Fruit fly (Drosophila melanogaster) whole organism, embryonic: Measurements from ENCODE around the gene mv.

Experiments used
- Awh ChIP-seq: fragments of 200-800 bp; sonication (Bioruptor generic); IDR thresholded peaks from 2 replicates; pipeline ENCODE4, ENCODE4 v1.3.6; 2022; ENCODE audit warnings: missing biosample characterization, missing genetic modification characterization
- B-H1 ChIP-seq: fragments of 200-800 bp; sonication (Bioruptor generic); IDR thresholded peaks from 3 replicates; pipeline ENCODE4 v1.3.6; 2022; ENCODE audit warnings: missing biosample characterization, missing genetic modification characterization
- Bgb ChIP-seq: fragments of 200-800 bp; sonication (Bioruptor generic); IDR thresholded peaks from 2 replicates; pipeline ENCODE4 v1.3.6; 2022; ENCODE audit warnings: missing biosample characterization, missing genetic modification characterization; ENCODE audit not compliant: partially characterized antibody
- CG10654 ChIP-seq: fragments of 200-800 bp; sonication (Bioruptor generic); optimal IDR thresholded peaks from 2 replicates; lab custom pipeline; 2016; ENCODE audit warnings: missing biosample characterization, missing genetic modification characterization
- CG11093 ChIP-seq: fragments of 200-800 bp; sonication (Bioruptor generic); IDR thresholded peaks from 3 replicates; pipeline ENCODE4 v1.3.6; 2022; ENCODE audit warnings: missing biosample characterization, missing genetic modification characterization
- CG11504 ChIP-seq: fragments of 200-800 bp; sonication (Bioruptor generic); optimal IDR thresholded peaks from 3 replicates; lab custom pipeline; 2019; ENCODE audit warnings: missing biosample characterization, mild to moderate bottlenecking, missing genetic modification characterization, moderate library complexity
- CG12769 ChIP-seq: fragments of 200-800 bp; sonication (Bioruptor generic); optimal IDR thresholded peaks from 2 replicates; lab custom pipeline; 2019; ENCODE audit warnings: missing biosample characterization, mild to moderate bottlenecking, missing genetic modification characterization, moderate library complexity
- CG12942 ChIP-seq: fragments of 200-800 bp; sonication (Bioruptor generic); optimal IDR thresholded peaks from 3 replicates; lab custom pipeline; 2016; ENCODE audit warnings: missing biosample characterization, missing genetic modification characterization
- CG13296 ChIP-seq: fragments of 200-800 bp; sonication (Bioruptor generic); optimal IDR thresholded peaks from 3 replicates; lab custom pipeline; 2018; ENCODE audit warnings: missing biosample characterization, mild to moderate bottlenecking, missing genetic modification characterization
- CG14710 ChIP-seq: fragments of 200-800 bp; sonication (Bioruptor generic); optimal IDR thresholded peaks from 3 replicates; lab custom pipeline; 2019; ENCODE audit warnings: missing biosample characterization, mild to moderate bottlenecking, missing genetic modification characterization, moderate library complexity
- CG16813 ChIP-seq: fragments of 200-800 bp; sonication (Bioruptor generic); IDR thresholded peaks from 3 replicates; pipeline ENCODE4 v1.3.6; 2022; ENCODE audit warnings: missing biosample characterization, missing genetic modification characterization; ENCODE audit not compliant: partially characterized antibody
- CG4404 ChIP-seq: fragments of 200-800 bp; sonication (Bioruptor generic); IDR thresholded peaks from 2 replicates; pipeline ENCODE4 v1.3.6; 2022; ENCODE audit warnings: missing biosample characterization, missing genetic modification characterization
- CG4424 ChIP-seq: fragments of 200-800 bp; sonication (Bioruptor generic); optimal IDR thresholded peaks from 3 replicates; lab custom pipeline; 2016; ENCODE audit warnings: missing biosample characterization, missing genetic modification characterization
- CG5180 ChIP-seq: fragments of 200-800 bp; sonication (Bioruptor generic); optimal IDR thresholded peaks from 3 replicates; lab custom pipeline; 2017; ENCODE audit warnings: missing biosample characterization, missing genetic modification characterization, mild to moderate bottlenecking, moderate library complexity, missing genetic modification reagents
- CG7372 ChIP-seq: fragments of 200-800 bp; sonication (Bioruptor generic); IDR thresholded peaks from 2 replicates; pipeline ENCODE4 v1.3.6; 2022; ENCODE audit warnings: missing biosample characterization, missing genetic modification characterization
- CG7556 ChIP-seq: fragments of 200-800 bp; sonication (Bioruptor generic); optimal IDR thresholded peaks from 2 replicates; lab custom pipeline; 2017; ENCODE audit warnings: missing biosample characterization, mild to moderate bottlenecking, missing genetic modification characterization
- CG7839 ChIP-seq: fragments of 200-800 bp; sonication (Bioruptor generic); optimal IDR thresholded peaks from 3 replicates; lab custom pipeline; 2018; ENCODE audit warnings: missing biosample characterization, mild to moderate bottlenecking, missing genetic modification characterization, moderate library complexity
- CG8290 ChIP-seq, 3 experiments: fragments of 200-800 bp; sonication (Bioruptor generic); optimal IDR thresholded peaks; 2 replicates each; lab custom pipeline; 2016 to 2019; ENCODE audit warnings: missing biosample characterization in 3 of 3, missing genetic modification characterization in 3 of 3, mild to moderate bottlenecking in 2 of 3, moderate library complexity in 1 of 3
- CG9609 ChIP-seq: fragments of 200-800 bp; sonication (Bioruptor generic); optimal IDR thresholded peaks from 3 replicates; lab custom pipeline; 2016; ENCODE audit warnings: missing biosample characterization, missing genetic modification characterization
- CTCF ChIP-seq: fragments of 200-800 bp; sonication (Bioruptor generic); optimal IDR thresholded peaks from 2 replicates; lab custom pipeline; 2017; ENCODE audit warnings: missing biosample characterization, mild to moderate bottlenecking, missing genetic modification characterization, moderate library complexity
- Dbx ChIP-seq: fragments of 200-800 bp; sonication (Bioruptor generic); IDR thresholded peaks from 3 replicates; pipeline ENCODE4 v1.3.6; 2022; ENCODE audit warnings: missing biosample characterization, missing genetic modification characterization
- Ets65A ChIP-seq: fragments of 200-800 bp; sonication (Bioruptor generic); peaks from one replicate; lab custom pipeline; 2016; ENCODE audit warnings: missing biosample characterization, missing genetic modification characterization
- HLH4C ChIP-seq: fragments of 200-800 bp; sonication (Bioruptor generic); IDR thresholded peaks from 3 replicates; pipeline ENCODE4 v1.3.6; 2022; ENCODE audit warnings: missing biosample characterization, missing genetic modification characterization; ENCODE audit not compliant: partially characterized antibody
- HmgZ ChIP-seq: fragments of 200-800 bp; sonication (Bioruptor generic); optimal IDR thresholded peaks from 2 replicates; lab custom pipeline; 2018; ENCODE audit warnings: missing biosample characterization, mild to moderate bottlenecking, missing genetic modification characterization
- Med ChIP-seq: fragments of 200-800 bp; sonication (Bioruptor generic); peaks from one replicate; lab custom pipeline; 2016; ENCODE audit warnings: missing biosample characterization, missing genetic modification characterization, mild to moderate bottlenecking, inconsistent platforms, moderate library complexity
- Myb ChIP-seq: fragments of 200-800 bp; sonication (Bioruptor generic); optimal IDR thresholded peaks from 2 replicates; lab custom pipeline; 2016; ENCODE audit warnings: missing biosample characterization, missing genetic modification characterization
- Rx ChIP-seq: fragments of 200-800 bp; sonication (Bioruptor generic); IDR thresholded peaks from 2 replicates; pipeline ENCODE4 v1.3.6; 2022; ENCODE audit warnings: missing biosample characterization, missing genetic modification characterization
- amos ChIP-seq: fragments of 200-800 bp; sonication (Bioruptor generic); IDR thresholded peaks from 2 replicates; pipeline ENCODE4 v1.3.6; 2022; ENCODE audit warnings: missing biosample characterization, missing genetic modification characterization; ENCODE audit not compliant: partially characterized antibody
- bbx ChIP-seq: fragments of 200-800 bp; sonication (Bioruptor generic); IDR thresholded peaks from 2 replicates; pipeline ENCODE4 v1.3.6; 2022; ENCODE audit warnings: missing biosample characterization, missing genetic modification characterization; ENCODE audit not compliant: partially characterized antibody
- chinmo ChIP-seq: fragments of 200-800 bp; sonication (Bioruptor generic); IDR thresholded peaks from 4 replicates; pipeline ENCODE4 v1.3.6; 2022; ENCODE audit warnings: missing biosample characterization, missing genetic modification characterization; ENCODE audit not compliant: partially characterized antibody
- knrl ChIP-seq: fragments of 200-800 bp; sonication (Bioruptor generic); IDR thresholded peaks from 3 replicates; pipeline ENCODE4 v1.3.6; 2022; ENCODE audit warnings: missing biosample characterization, missing genetic modification characterization; ENCODE audit not compliant: partially characterized antibody
- onecut ChIP-seq: fragments of 200-800 bp; sonication (Bioruptor generic); IDR thresholded peaks from 2 replicates; pipeline ENCODE4 v1.3.6; 2022; ENCODE audit warnings: missing biosample characterization, missing genetic modification characterization
- pita ChIP-seq: fragments of 200-800 bp; sonication (Bioruptor generic); optimal IDR thresholded peaks from 2 replicates; lab custom pipeline; 2017; ENCODE audit warnings: missing biosample characterization, mild to moderate bottlenecking, missing genetic modification characterization
- pzg ChIP-seq: fragments of 200-800 bp; sonication (Bioruptor generic); optimal IDR thresholded peaks from 3 replicates; lab custom pipeline; 2018; ENCODE audit warnings: missing biosample characterization, mild to moderate bottlenecking, missing genetic modification characterization, moderate library complexity
- row ChIP-seq: fragments of 200-800 bp; sonication (Bioruptor generic); IDR thresholded peaks from 3 replicates; pipeline ENCODE4 v1.3.6; 2022; ENCODE audit warnings: missing biosample characterization, missing genetic modification characterization
- zfh2 ChIP-seq: fragments of 200-800 bp; sonication (Bioruptor generic); optimal IDR thresholded peaks from 2 replicates; lab custom pipeline; 2016; ENCODE audit warnings: missing biosample characterization, missing genetic modification characterization

Gene mv

DNA sequence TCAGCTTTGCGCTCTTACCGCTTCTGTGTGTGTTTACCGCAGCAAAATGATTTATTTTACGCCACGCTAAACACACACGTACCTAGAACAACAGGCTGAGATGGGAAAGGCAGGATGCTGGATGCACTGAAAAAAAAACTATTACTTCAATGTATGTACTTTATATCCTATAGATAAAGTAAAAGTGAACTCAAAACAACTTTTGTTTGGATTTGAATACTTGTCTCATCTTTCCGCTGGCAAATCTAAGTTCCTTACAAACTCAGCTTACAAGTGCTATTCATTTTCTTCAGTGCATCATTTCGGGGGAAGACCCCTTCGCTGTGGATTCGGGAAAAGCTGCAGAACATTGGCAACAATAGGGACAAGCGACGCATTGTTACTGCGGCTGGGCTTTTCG lies 12.8 kb upstream of the mv start (continued):
- TF ChIP-seq zfh2 (peak; percentile 0), Awh (GFP tag; lab: Robert Waterston, UW) (no peak), CG11093 (GFP tag; lab: Robert Waterston, UW) (no peak), CG14710 (tag; lab: Kevin White, UChicago) (no peak), CG10654 (GFP tag; lab: Kevin White, UChicago) (no peak), CG13296 (GFP tag; lab: Kevin White, UChicago) (peak; percentile 6), CG9609 (no peak), CG7556 (GFP tag; lab: Kevin White, UChicago) (peak; percentile 35), CG7839 (tag; lab: Kevin White, UChicago) (peak; percentile 33), row (GFP tag; lab: Robert Waterston, UW) (peak; percentile 50; the same call in 2 of the 3 replicates), CG11504 (peak; percentile 41)

DNA sequence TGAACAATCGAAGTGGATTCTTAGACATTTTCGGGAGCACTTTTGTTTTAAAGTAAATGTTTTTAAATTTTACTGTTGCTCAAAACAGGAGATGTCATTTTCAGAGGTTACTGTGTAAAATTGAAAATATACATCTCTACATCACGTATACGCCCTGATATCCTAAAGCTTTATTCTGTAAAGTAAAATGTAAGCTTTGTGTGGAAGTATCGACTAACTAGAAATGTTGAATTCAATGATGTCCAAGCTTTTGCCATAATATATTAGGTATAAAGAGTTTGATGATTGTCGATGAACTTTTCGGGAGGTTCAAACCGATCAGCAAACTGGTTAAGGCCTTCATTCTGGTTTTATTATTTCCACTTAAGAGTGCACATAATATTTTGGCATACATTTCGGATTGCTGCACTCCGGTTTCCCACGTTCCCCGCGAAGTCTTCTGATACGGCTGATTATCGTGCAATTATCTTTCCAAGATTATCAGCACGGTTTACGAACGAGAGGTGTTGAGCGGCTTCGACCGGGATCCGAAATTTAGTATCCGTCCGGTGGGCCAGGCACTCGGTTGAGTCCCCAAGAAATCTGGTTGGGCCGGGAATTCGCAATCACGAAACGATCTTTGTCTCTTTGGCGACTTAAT lies 7.2 kb upstream of the mv start, which contains the start of the genes CG11815 and acs:
CG11815 (minus strand) TSS at position 98 of the 640 bp plus-strand sequence.
acs (plus strand) TSS at position 536 of the 640 bp plus-strand sequence.
- TF ChIP-seq CG12769 (tag; lab: Kevin White, UChicago) (peak; percentile 5), B-H1 (GFP tag; lab: Robert Waterston, UW) (no peak), chinmo (GFP tag; lab: Robert Waterston, UW) (peak; percentile 55; the same call in 1 of the 4 replicates), Myb (GFP tag; lab: Kevin White, UChicago) (peak; percentile 19), CG4424 (GFP tag; lab: Kevin White, UChicago) (no peak), CG5180 (GFP tag; lab: Kevin White, UChicago) (peak; percentile 79), HLH4C (0 out of 3 replicates have a peak, but pooled peaks have one; percentile 3), amos (GFP tag; lab: Robert Waterston, UW) (peak; percentile 39; the same call in 1 of the 2 replicates), Med (GFP tag; lab: Kevin White, UChicago) (peak; percentile 63), knrl (GFP tag; lab: Robert Waterston, UW) (peak; percentile 36; the same call in 1 of the 3 replicates), CTCF (GFP tag; lab: Kevin White, UChicago) (peak; percentile 78), pzg (GFP tag; lab: Kevin White, UChicago) (peak; percentile 3), Dbx (0 out of 3 replicates have a peak, but pooled peaks have one; percentile 1), pita (GFP tag; lab: Kevin White, UChicago) (peak; percentile 20), onecut (GFP tag; lab: Robert Waterston, UW) (no peak), CG4404 (GFP tag; lab: Robert Waterston, UW) (no peak), HmgZ (tag; lab: Kevin White, UChicago) (peak; percentile 42), bbx (peak; percentile 33; the same call in 1 of the 2 replicates), Ets65A (GFP tag; lab: Kevin White, UChicago) (peak; percentile 41), CG7372 (GFP tag; lab: Robert Waterston, UW) (0 out of 2 replicates have a peak, but pooled peaks have one; percentile 36), CG16813 (GFP tag; lab: Robert Waterston, UW) (0 out of 3 replicates have a peak, but pooled peaks have one; percentile 23), CG12942 (GFP tag; lab: Kevin White, UChicago) (no peak), CG8290 (GFP tag; optimal IDR thresholded peaks at IDR 0.05; lab: Kevin White, UChicago) (no peak), CG8290 (tag; optimal IDR thresholded peaks at IDR 0.05; lab: Kevin White, UChicago) (peak in 1 of 2 experiments; percentile 7), Rx (GFP tag; lab: Robert Waterston, UW) (no peak), Bgb (GFP tag; lab: Robert Waterston, UW) (peak; percentile 81)
- TF ChIP-seq, all 482 proteins: peak for 19
